Fruit fly (Drosophila melanogaster) whole organism, embryonic: Measurements from ENCODE around the gene CG6656.
A peak's percentile ranks its signal among the peaks of the same experiment; 100 is the strongest.

Source experiments
- Aef1 ChIP-seq: fragments of 200-800 bp; sonication (Bioruptor generic); IDR thresholded peaks from 3 replicates; pipeline ENCODE4 v1.3.6; 2022; ENCODE audit warnings: missing biosample characterization, missing genetic modification characterization
- Antp ChIP-seq: fragments of 200-800 bp; sonication (Bioruptor generic); optimal IDR thresholded peaks from 3 replicates; lab custom pipeline; 2016; ENCODE audit warnings: missing biosample characterization, missing genetic modification characterization
- Atf6 ChIP-seq: fragments of 200-800 bp; sonication (Bioruptor generic); IDR thresholded peaks from 2 replicates; pipeline ENCODE4 v1.3.6; 2022; ENCODE audit warnings: missing biosample characterization, missing genetic modification characterization
- Awh ChIP-seq: fragments of 200-800 bp; sonication (Bioruptor generic); IDR thresholded peaks from 2 replicates; pipeline ENCODE4, ENCODE4 v1.3.6; 2022; ENCODE audit warnings: missing biosample characterization, missing genetic modification characterization
- CG10431 ChIP-seq: fragments of 200-800 bp; sonication (Bioruptor generic); optimal IDR thresholded peaks from 3 replicates; lab custom pipeline; 2018; ENCODE audit warnings: missing biosample characterization, mild to moderate bottlenecking, missing genetic modification characterization
- CG10979 ChIP-seq: fragments of 200-800 bp; sonication (Bioruptor generic); optimal IDR thresholded peaks from 2 replicates; lab custom pipeline; 2018; ENCODE audit warnings: missing biosample characterization, mild to moderate bottlenecking, missing genetic modification characterization, moderate library complexity
- CG11398 ChIP-seq: fragments of 200-800 bp; sonication (Bioruptor generic); optimal IDR thresholded peaks from 2 replicates; lab custom pipeline; 2016; ENCODE audit warnings: missing biosample characterization, missing genetic modification characterization
- CG12104 ChIP-seq: fragments of 200-800 bp; sonication (Bioruptor generic); optimal IDR thresholded peaks from 3 replicates; lab custom pipeline; 2016; ENCODE audit warnings: missing biosample characterization, missing genetic modification characterization
- CG12219 ChIP-seq: fragments of 200-800 bp; sonication (Bioruptor generic); optimal IDR thresholded peaks from 3 replicates; lab custom pipeline; 2018; ENCODE audit warnings: missing biosample characterization, mild to moderate bottlenecking, missing genetic modification characterization
- CG12942 ChIP-seq: fragments of 200-800 bp; sonication (Bioruptor generic); optimal IDR thresholded peaks from 3 replicates; lab custom pipeline; 2016; ENCODE audit warnings: missing biosample characterization, missing genetic modification characterization
- CG14965 ChIP-seq: fragments of 200-800 bp; sonication (Bioruptor generic); optimal IDR thresholded peaks from 2 replicates; lab custom pipeline; 2016; ENCODE audit warnings: missing biosample characterization, missing genetic modification characterization, borderline replicate concordance
- CG16863 ChIP-seq: fragments of 200-800 bp; sonication (Bioruptor generic); optimal IDR thresholded peaks from 3 replicates; lab custom pipeline; 2016; ENCODE audit warnings: missing biosample characterization, missing genetic modification characterization
- CG17912 ChIP-seq: fragments of 200-800 bp; sonication (Bioruptor generic); optimal IDR thresholded peaks from 2 replicates; lab custom pipeline; 2018; ENCODE audit warnings: missing biosample characterization, mild to moderate bottlenecking, missing genetic modification characterization
- CG2116 ChIP-seq: fragments of 200-800 bp; sonication (Bioruptor generic); optimal IDR thresholded peaks from 3 replicates; lab custom pipeline; 2018; ENCODE audit warnings: missing biosample characterization, mild to moderate bottlenecking, missing genetic modification characterization
- CG3407 ChIP-seq: fragments of 200-800 bp; sonication (Bioruptor generic); optimal IDR thresholded peaks from 2 replicates; lab custom pipeline; 2018; ENCODE audit warnings: missing biosample characterization, mild to moderate bottlenecking, missing genetic modification characterization
- CG6683 ChIP-seq: fragments of 200-800 bp; sonication (Bioruptor generic); optimal IDR thresholded peaks from 2 replicates; lab custom pipeline; 2017; ENCODE audit warnings: missing biosample characterization, mild to moderate bottlenecking, missing genetic modification characterization, missing genetic modification reagents
- CG6689 ChIP-seq: fragments of 200-800 bp; sonication (Bioruptor generic); IDR thresholded peaks from 2 replicates; pipeline ENCODE4 v1.3.6; 2022; ENCODE audit warnings: missing biosample characterization, missing genetic modification characterization
- CG7271 ChIP-seq: fragments of 200-800 bp; sonication (Bioruptor generic); optimal IDR thresholded peaks from 2 replicates; lab custom pipeline; 2018; ENCODE audit warnings: missing biosample characterization, mild to moderate bottlenecking, missing genetic modification characterization, moderate library complexity
- CG7987 ChIP-seq: fragments of 200-800 bp; sonication (Bioruptor generic); optimal IDR thresholded peaks from 2 replicates; lab custom pipeline; 2018; ENCODE audit warnings: missing biosample characterization, mild to moderate bottlenecking, missing genetic modification characterization, moderate library complexity
- CG8290 ChIP-seq, 3 experiments: fragments of 200-800 bp; sonication (Bioruptor generic); optimal IDR thresholded peaks; 2 replicates each; lab custom pipeline; 2016 to 2019; ENCODE audit warnings: missing biosample characterization in 3 of 3, missing genetic modification characterization in 3 of 3, mild to moderate bottlenecking in 2 of 3, moderate library complexity in 1 of 3
- Dfd ChIP-seq, 2 experiments: fragments of >200 bp; optimal IDR thresholded peaks; 2 replicates each; lab custom pipeline; 2017; ENCODE audit warnings: missing biosample characterization in 2 of 2, missing genetic modification characterization in 2 of 2
- Dref ChIP-seq: fragments of 200-800 bp; sonication (Bioruptor generic); IDR thresholded peaks from 2 replicates; pipeline ENCODE4 v1.3.6; 2022; ENCODE audit warnings: missing biosample characterization, missing genetic modification characterization
- Hsf ChIP-seq: fragments of 200-800 bp; sonication (Bioruptor generic); optimal IDR thresholded peaks from 3 replicates; lab custom pipeline; 2016; ENCODE audit warnings: missing biosample characterization, missing genetic modification characterization
- MESR4 ChIP-seq: fragments of 200-800 bp; sonication (Bioruptor generic); optimal IDR thresholded peaks from 2 replicates; lab custom pipeline; 2018; ENCODE audit warnings: missing biosample characterization, mild to moderate bottlenecking, missing genetic modification characterization, moderate library complexity
- Med ChIP-seq: fragments of 200-800 bp; sonication (Bioruptor generic); peaks from one replicate; lab custom pipeline; 2016; ENCODE audit warnings: missing biosample characterization, missing genetic modification characterization, mild to moderate bottlenecking, inconsistent platforms, moderate library complexity
- NK7.1 ChIP-seq: fragments of 200-800 bp; sonication (Bioruptor generic); optimal IDR thresholded peaks from 3 replicates; lab custom pipeline; 2016; ENCODE audit warnings: missing biosample characterization, missing genetic modification characterization
- Nf-YB ChIP-seq: fragments of 200-800 bp; sonication (Bioruptor generic); optimal IDR thresholded peaks from 3 replicates; lab custom pipeline; 2019; ENCODE audit warnings: missing biosample characterization, mild to moderate bottlenecking, missing genetic modification characterization, moderate library complexity
- Oli ChIP-seq: fragments of 200-800 bp; sonication (Bioruptor generic); optimal IDR thresholded peaks from 2 replicates; lab custom pipeline; 2018; ENCODE audit warnings: missing biosample characterization, mild to moderate bottlenecking, missing genetic modification characterization, moderate library complexity
- Scr ChIP-seq: fragments of 200-800 bp; sonication (Bioruptor generic); IDR thresholded peaks from 2 replicates; pipeline ENCODE4 v1.3.6; 2022; ENCODE audit warnings: missing biosample characterization, missing genetic modification characterization; ENCODE audit not compliant: partially characterized antibody
- Spps ChIP-seq: fragments of 200-800 bp; sonication (Bioruptor generic); optimal IDR thresholded peaks from 2 replicates; lab custom pipeline; 2018; ENCODE audit warnings: missing biosample characterization, mild to moderate bottlenecking, missing genetic modification characterization
- Sry-δ ChIP-seq: fragments of 200-800 bp; sonication (Bioruptor generic); optimal IDR thresholded peaks from 2 replicates; lab custom pipeline; 2016; ENCODE audit warnings: missing biosample characterization, missing genetic modification characterization
- Xbp1 ChIP-seq: fragments of 200-800 bp; sonication (Bioruptor generic); optimal IDR thresholded peaks from 3 replicates; lab custom pipeline; 2016; ENCODE audit warnings: missing biosample characterization, mild to moderate bottlenecking, missing genetic modification characterization
- aop ChIP-seq: fragments of 200-800 bp; sonication (Bioruptor generic); IDR thresholded peaks from 2 replicates; pipeline ENCODE4 v1.3.6; 2022; ENCODE audit warnings: missing biosample characterization, missing genetic modification characterization
- ato ChIP-seq: fragments of 200-800 bp; sonication (Bioruptor generic); IDR thresholded peaks from 2 replicates; pipeline ENCODE4 v1.3.6; 2022; ENCODE audit warnings: missing biosample characterization, missing genetic modification characterization; ENCODE audit not compliant: partially characterized antibody
- btn ChIP-seq: fragments of 200-800 bp; sonication (Bioruptor generic); optimal IDR thresholded peaks from 2 replicates; lab custom pipeline; 2016; ENCODE audit warnings: missing biosample characterization, missing genetic modification characterization
- cad ChIP-seq: fragments of >200 bp; optimal IDR thresholded peaks from 2 replicates; lab custom pipeline; 2017; ENCODE audit warnings: missing biosample characterization, missing genetic modification characterization
- hbn ChIP-seq: fragments of 200-800 bp; sonication (Bioruptor generic); IDR thresholded peaks from 2 replicates; pipeline ENCODE4 v1.3.6; 2022; ENCODE audit warnings: missing biosample characterization, missing genetic modification characterization; ENCODE audit not compliant: partially characterized antibody
- hkb ChIP-seq, 2 experiments: fragments of 200-800 bp in 1 of 2; fragments of >200 bp in 1 of 2; sonication (Bioruptor generic) in 1 of 2; IDR thresholded peaks in 1 of 2; optimal IDR thresholded peaks in 1 of 2; 2 replicates each; pipeline versions ENCODE4 v1.3.6 to Lab custom; 2017 to 2022; ENCODE audit warnings: missing biosample characterization in 1 of 2, missing genetic modification characterization in 1 of 2
- ind ChIP-seq: fragments of 200-800 bp; sonication (Bioruptor generic); optimal IDR thresholded peaks from 3 replicates; lab custom pipeline; 2016; ENCODE audit warnings: missing biosample characterization, missing genetic modification characterization
- kah ChIP-seq: fragments of 200-800 bp; sonication (Bioruptor generic); optimal IDR thresholded peaks from 2 replicates; lab custom pipeline; 2018; ENCODE audit warnings: missing biosample characterization, mild to moderate bottlenecking, missing genetic modification characterization
- luna ChIP-seq: fragments of 200-800 bp; sonication (Bioruptor generic); optimal IDR thresholded peaks from 2 replicates; lab custom pipeline; 2016; ENCODE audit warnings: missing biosample characterization, missing genetic modification characterization
- mam ChIP-seq: fragments of 200-800 bp; sonication (Bioruptor generic); optimal IDR thresholded peaks from 3 replicates; lab custom pipeline; 2016; ENCODE audit warnings: missing biosample characterization, missing genetic modification characterization
- odd ChIP-seq: fragments of 200-800 bp; sonication (Bioruptor generic); optimal IDR thresholded peaks from 2 replicates; lab custom pipeline; 2017; ENCODE audit warnings: missing biosample characterization, mild to moderate bottlenecking, missing genetic modification characterization
- otp ChIP-seq: fragments of 200-800 bp; sonication (Bioruptor generic); IDR thresholded peaks from 3 replicates; pipeline ENCODE4, ENCODE4 v1.3.6; 2022; ENCODE audit warnings: missing biosample characterization, missing genetic modification characterization
- run ChIP-seq: fragments of 200-800 bp; sonication (Bioruptor generic); optimal IDR thresholded peaks from 3 replicates; lab custom pipeline; 2018; ENCODE audit warnings: missing biosample characterization, mild to moderate bottlenecking, missing genetic modification characterization
- sc ChIP-seq, 3 experiments: fragments of >200 bp in 2 of 3; fragments of 200-800 bp in 1 of 3; sonication (Bioruptor generic) in 1 of 3; optimal IDR thresholded peaks; 2 replicates in 2 of 3; 3 replicates in 1 of 3; lab custom pipeline; 2017; ENCODE audit warnings: mild to moderate bottlenecking in 1 of 3, missing biosample characterization in 1 of 3, missing genetic modification characterization in 1 of 3, missing genetic modification reagents in 1 of 3
- sens-2 ChIP-seq: fragments of 200-800 bp; sonication (Bioruptor generic); IDR thresholded peaks from 2 replicates; pipeline ENCODE4 v1.3.6; 2022; ENCODE audit warnings: missing biosample characterization, missing genetic modification characterization
- slp2 ChIP-seq: fragments of 200-800 bp; sonication (Bioruptor generic); optimal IDR thresholded peaks from 2 replicates; lab custom pipeline; 2016; ENCODE audit warnings: missing biosample characterization, missing genetic modification characterization
- tin ChIP-seq: fragments of 200-800 bp; sonication (Bioruptor generic); optimal IDR thresholded peaks from 3 replicates; lab custom pipeline; 2016; ENCODE audit warnings: missing biosample characterization, missing genetic modification characterization
- wek ChIP-seq: fragments of 200-800 bp; sonication (Bioruptor generic); optimal IDR thresholded peaks from 3 replicates; lab custom pipeline; 2018; ENCODE audit warnings: missing biosample characterization, mild to moderate bottlenecking, missing genetic modification characterization, moderate library complexity

Gene CG6656

dm6 chr3R:21859509-21859908 is 15.6 kb upstream of the CG6656 start (continued):
- TF ChIP-seq tin (GFP tag; lab: Kevin White, UChicago) (peak; percentile 51), Oli (peak; percentile 59), aop (GFP tag; lab: Robert Waterston, UW) (no peak), NK7.1 (GFP tag; lab: Kevin White, UChicago) (no peak), CG12942 (peak; percentile 23), CG3407 (GFP tag; lab: Kevin White, UChicago) (peak; percentile 5), MESR4 (no peak), mam (no peak), CG6683 (GFP tag; lab: Kevin White, UChicago) (no peak), CG8290 (GFP tag; optimal IDR thresholded peaks at IDR 0.05; lab: Kevin White, UChicago) (no peak), CG8290 (tag; optimal IDR thresholded peaks at IDR 0.05; lab: Kevin White, UChicago) (no peak), Aef1 (GFP tag; lab: Robert Waterston, UW) (no peak), Spps (tag; lab: Kevin White, UChicago) (peak; percentile 37), CG17912 (no peak), sens-2 (GFP tag; lab: Robert Waterston, UW) (peak; percentile 71), Dref (GFP tag; lab: Robert Waterston, UW) (no peak), ato (no peak), run (tag; lab: Kevin White, UChicago) (no peak), kah (GFP tag; lab: Kevin White, UChicago) (no peak), Hsf (GFP tag; lab: Kevin White, UChicago) (peak; percentile 41), CG10431 (GFP tag; lab: Kevin White, UChicago) (no peak), CG7987 (GFP tag; lab: Kevin White, UChicago) (no peak), hbn (no peak), Med (GFP tag; lab: Kevin White, UChicago) (peak; percentile 44), Atf6 (no peak), Scr (GFP tag; lab: Robert Waterston, UW) (no peak), CG12104 (GFP tag; lab: Kevin White, UChicago) (no peak), CG11398 (GFP tag; lab: Kevin White, UChicago) (no peak), hkb (optimal IDR thresholded peaks at IDR 0.05; lab: Kevin White, UChicago) (no peak), hkb (GFP tag; IDR thresholded peaks at IDR 0.05; lab: Robert Waterston, UW) (peak; percentile 53; the same call in 1 of the 2 replicates), Antp (GFP tag; lab: Kevin White, UChicago) (peak; percentile 18), Nf-YB (GFP tag; lab: Kevin White, UChicago) (peak; percentile 12), otp (GFP tag; lab: Robert Waterston, UW) (0 out of 3 replicates have a peak, but pooled peaks have one; percentile 35), CG12219 (GFP tag; lab: Kevin White, UChicago) (peak; percentile 51), wek (peak; percentile 6), luna (no peak), CG10979 (tag; lab: Kevin White, UChicago) (peak; percentile 72), CG2116 (GFP tag; lab: Kevin White, UChicago) (peak; percentile 5), odd (GFP tag; lab: Kevin White, UChicago) (no peak), Dfd (GFP tag; optimal IDR thresholded peaks at IDR 0.05; lab: Kevin White, UChicago) (no peak), ind (GFP tag; lab: Kevin White, UChicago) (peak; percentile 1), Xbp1 (peak; percentile 54), slp2 (GFP tag; lab: Kevin White, UChicago) (no peak), CG16863 (no peak), btn (no peak), CG7271 (no peak), Sry-δ (GFP tag; lab: Kevin White, UChicago) (no peak), cad (GFP tag; lab: Kevin White, UChicago) (no peak), sc (optimal IDR thresholded peaks at IDR 0.05; lab: Kevin White, UChicago) (no peak), sc (GFP tag; optimal IDR thresholded peaks at IDR 0.05; lab: Kevin White, UChicago) (peak; percentile 37), CG6689 (GFP tag; lab: Robert Waterston, UW) (peak; percentile 48), Awh (no peak), CG14965 (GFP tag; lab: Kevin White, UChicago) (no peak)
